Worm (Caenorhabditis elegans) whole organism, L3 larva: ENCODE results near the gene strm-1.

Experiments
- aly-2 ChIP-seq: fragments of 150-350 bp; optimal IDR thresholded peaks from 2 replicates; lab custom pipeline; 2014; ENCODE audit warnings: missing biosample characterization, missing genetic modification characterization
- fos-1 ChIP-seq: fragments of 150-350 bp; optimal IDR thresholded peaks from 2 replicates; lab custom pipeline; 2014; ENCODE audit warnings: missing biosample characterization, missing genetic modification characterization
- jun-1 ChIP-seq: fragments of 150-350 bp; optimal IDR thresholded peaks from 2 replicates; lab custom pipeline; 2014; ENCODE audit warnings: missing biosample characterization, missing genetic modification reagents, missing genetic modification characterization
- mdl-1 ChIP-seq: fragments of 150-350 bp; optimal IDR thresholded peaks from 2 replicates; lab custom pipeline; 2014; ENCODE audit warnings: missing biosample characterization, missing genetic modification characterization
- mml-1 ChIP-seq: fragments of 150-350 bp; sonication (generic microtip); optimal IDR thresholded peaks from 3 replicates; lab custom pipeline; 2014; ENCODE audit warnings: missing biosample characterization, missing genetic modification characterization
- nhr-11 ChIP-seq: fragments of 150-350 bp; optimal IDR thresholded peaks from 2 replicates; lab custom pipeline; 2014; ENCODE audit warnings: missing biosample characterization, missing genetic modification characterization
- nhr-77 ChIP-seq: fragments of 150-350 bp; optimal IDR thresholded peaks from 2 replicates; lab custom pipeline; 2014; ENCODE audit warnings: missing biosample characterization, missing genetic modification characterization
- pha-4 ChIP-seq: fragments of 150-350 bp; optimal IDR thresholded peaks from 2 replicates; lab custom pipeline; 2014; ENCODE audit warnings: missing biosample characterization, missing genetic modification reagents, missing genetic modification characterization
- ztf-11 ChIP-seq: fragments of 150-350 bp; optimal IDR thresholded peaks from 2 replicates; lab custom pipeline; 2014; ENCODE audit warnings: missing biosample characterization, missing genetic modification characterization
- ztf-4 ChIP-seq: fragments of 150-350 bp; optimal IDR thresholded peaks from 2 replicates; lab custom pipeline; 2014; ENCODE audit warnings: missing biosample characterization, missing genetic modification characterization

DNA sequence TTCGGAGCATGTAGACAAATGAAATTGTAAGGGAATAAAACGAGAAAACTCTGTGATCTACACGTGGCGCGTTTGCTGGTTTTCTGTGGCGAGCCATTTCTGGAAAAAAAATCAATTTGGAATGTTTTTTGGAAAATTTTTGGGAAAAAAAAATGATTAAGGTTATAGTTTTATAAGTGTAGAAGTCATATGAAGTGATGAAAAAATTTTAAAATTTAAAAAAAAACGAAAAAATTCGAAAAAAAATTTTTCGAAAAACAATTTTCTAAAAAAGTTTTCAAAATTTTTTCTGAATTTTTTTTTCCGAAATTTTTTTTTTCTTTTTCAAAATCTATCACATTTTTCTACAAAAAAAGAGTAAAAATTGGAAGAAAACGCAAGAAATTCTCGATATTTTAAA lies 15.4 kb upstream of the strm-1 start, which contains the start of gene H14E04.3:
- TF ChIP-seq ztf-11 (tag; lab: Kevin White, UChicago) (no peak), jun-1 (tag; lab: Kevin White, UChicago) (no peak), fos-1 (no peak), mml-1 (tag; lab: Kevin White, UChicago) (no peak), aly-2 (tag; lab: Kevin White, UChicago) (no peak), pha-4 (no peak), mdl-1 (tag; lab: Kevin White, UChicago) (no peak), nhr-11 (tag; lab: Kevin White, UChicago) (no peak), nhr-77 (no peak), ztf-4 (tag; lab: Kevin White, UChicago) (no peak)
